Worm (Caenorhabditis elegans) whole organism, L3 larva: ENCODE results near the gene mlc-4.

Source experiments
- R02D3.7 ChIP-seq: fragments of 150-350 bp; optimal IDR thresholded peaks from 2 replicates; lab custom pipeline; 2014; ENCODE audit warnings: missing biosample characterization, missing genetic modification characterization
- aly-2 ChIP-seq: fragments of 150-350 bp; optimal IDR thresholded peaks from 2 replicates; lab custom pipeline; 2014; ENCODE audit warnings: missing biosample characterization, missing genetic modification characterization
- ama-1 ChIP-seq: fragments of 150-350 bp; optimal IDR thresholded peaks from 2 replicates; lab custom pipeline; 2018
- ceh-16 ChIP-seq: sonication (generic microtip); optimal IDR thresholded peaks from 2 replicates; lab custom pipeline; 2017; ENCODE audit warnings: missing biosample characterization, missing genetic modification characterization
- ceh-28 ChIP-seq: fragments of 150-350 bp; optimal IDR thresholded peaks from 2 replicates; lab custom pipeline; 2014; ENCODE audit warnings: missing biosample characterization, missing genetic modification reagents, missing genetic modification characterization
- ceh-9 ChIP-seq: sonication (generic microtip); optimal IDR thresholded peaks from 2 replicates; lab custom pipeline; 2018; ENCODE audit warnings: missing biosample characterization, missing genetic modification characterization
- daf-12 ChIP-seq: fragments of 150-350 bp; optimal IDR thresholded peaks from 2 replicates; lab custom pipeline; 2014; ENCODE audit warnings: missing biosample characterization, missing genetic modification reagents, missing genetic modification characterization
- egl-27 ChIP-seq: sonication (generic microtip); optimal IDR thresholded peaks from 4 replicates; lab custom pipeline; 2017; ENCODE audit warnings: missing biosample characterization, missing genetic modification reagents, missing genetic modification characterization
- egl-5 ChIP-seq: fragments of 150-350 bp; optimal IDR thresholded peaks from 2 replicates; lab custom pipeline; 2017; ENCODE audit warnings: missing biosample characterization, missing genetic modification reagents, missing genetic modification characterization, inconsistent platforms
- elt-1 ChIP-seq: fragments of 150-350 bp; optimal IDR thresholded peaks from 2 replicates; lab custom pipeline; 2014; ENCODE audit warnings: missing biosample characterization, missing genetic modification characterization
- elt-2 ChIP-seq: sonication (generic microtip); optimal IDR thresholded peaks from 2 replicates; lab custom pipeline; 2016; ENCODE audit warnings: missing genetic modification reagents, mild to moderate bottlenecking, missing genetic modification characterization, missing compliant biosample characterization
- elt-3 ChIP-seq, 3 experiments: fragments of 150-350 bp in 1 of 3; sonication (generic microtip) in 2 of 3; optimal IDR thresholded peaks; 2 replicates in 2 of 3; 4 replicates in 1 of 3; lab custom pipeline; 2014 to 2017; ENCODE audit warnings: missing biosample characterization in 3 of 3, missing genetic modification characterization in 3 of 3
- eor-1 ChIP-seq, 2 experiments: fragments of 150-350 bp; optimal IDR thresholded peaks; 2 replicates each; lab custom pipeline; 2014 to 2018; ENCODE audit warnings: missing biosample characterization in 2 of 2, missing genetic modification characterization in 2 of 2
- fkh-10 ChIP-seq: sonication (generic microtip); optimal IDR thresholded peaks from 2 replicates; lab custom pipeline; 2017; ENCODE audit warnings: missing biosample characterization, missing genetic modification reagents, missing genetic modification characterization
- fkh-2 ChIP-seq: fragments of 150-350 bp; optimal IDR thresholded peaks from 2 replicates; lab custom pipeline; 2014; ENCODE audit warnings: missing biosample characterization, missing genetic modification reagents, missing genetic modification characterization
- hmg-11 ChIP-seq: sonication (generic microtip); optimal IDR thresholded peaks from 2 replicates; lab custom pipeline; 2016; ENCODE audit warnings: missing genetic modification characterization, missing compliant biosample characterization
- jun-1 ChIP-seq: fragments of 150-350 bp; optimal IDR thresholded peaks from 2 replicates; lab custom pipeline; 2014; ENCODE audit warnings: missing biosample characterization, missing genetic modification reagents, missing genetic modification characterization
- lin-15B ChIP-seq: fragments of 150-350 bp; optimal IDR thresholded peaks from 2 replicates; lab custom pipeline; 2014; ENCODE audit warnings: missing biosample characterization, missing genetic modification characterization
- lin-39 ChIP-seq: fragments of 150-350 bp; optimal IDR thresholded peaks from 2 replicates; lab custom pipeline; 2018; ENCODE audit warnings: missing biosample characterization, missing genetic modification reagents, missing genetic modification characterization
- lsy-12 ChIP-seq: sonication (generic microtip); optimal IDR thresholded peaks from 2 replicates; lab custom pipeline; 2016; ENCODE audit warnings: mild to moderate bottlenecking, missing genetic modification characterization, missing compliant biosample characterization
- mdl-1 ChIP-seq: fragments of 150-350 bp; optimal IDR thresholded peaks from 2 replicates; lab custom pipeline; 2014; ENCODE audit warnings: missing biosample characterization, missing genetic modification characterization
- mml-1 ChIP-seq: fragments of 150-350 bp; sonication (generic microtip); optimal IDR thresholded peaks from 3 replicates; lab custom pipeline; 2014; ENCODE audit warnings: missing biosample characterization, missing genetic modification characterization
- nfya-1 ChIP-seq: sonication (generic microtip); optimal IDR thresholded peaks from 2 replicates; lab custom pipeline; 2017; ENCODE audit warnings: missing genetic modification characterization, mild to moderate bottlenecking, missing compliant biosample characterization, antibody characterized with exemption, moderate library complexity; ENCODE audit not compliant: insufficient read depth
- nhr-11 ChIP-seq: fragments of 150-350 bp; optimal IDR thresholded peaks from 2 replicates; lab custom pipeline; 2014; ENCODE audit warnings: missing biosample characterization, missing genetic modification characterization
- nhr-12 ChIP-seq: fragments of 150-350 bp; optimal IDR thresholded peaks from 2 replicates; lab custom pipeline; 2014; ENCODE audit warnings: missing biosample characterization, missing genetic modification characterization
- nhr-23 ChIP-seq: fragments of 150-350 bp; optimal IDR thresholded peaks from 2 replicates; lab custom pipeline; 2014; ENCODE audit warnings: missing biosample characterization, missing genetic modification reagents, missing genetic modification characterization
- nhr-237 ChIP-seq: fragments of 150-350 bp; optimal IDR thresholded peaks from 2 replicates; lab custom pipeline; 2014; ENCODE audit warnings: missing biosample characterization, missing genetic modification characterization
- nhr-25 ChIP-seq: sonication (generic microtip); optimal IDR thresholded peaks from 2 replicates; lab custom pipeline; 2017; ENCODE audit warnings: missing biosample characterization, missing genetic modification characterization
- nhr-28 ChIP-seq: fragments of 150-350 bp; optimal IDR thresholded peaks from 2 replicates; lab custom pipeline; 2014; ENCODE audit warnings: missing biosample characterization, missing genetic modification characterization
- nhr-43 ChIP-seq: sonication (generic microtip); optimal IDR thresholded peaks from 2 replicates; lab custom pipeline; 2016; ENCODE audit warnings: mild to moderate bottlenecking, missing genetic modification characterization, missing compliant biosample characterization; ENCODE audit not compliant: poor library complexity, severe bottlenecking
- nhr-67 ChIP-seq: fragments of 150-350 bp; optimal IDR thresholded peaks from 2 replicates; lab custom pipeline; 2014; ENCODE audit warnings: missing biosample characterization, missing genetic modification characterization
- nhr-76 ChIP-seq: fragments of 150-350 bp; sonication (generic microtip); optimal IDR thresholded peaks from 5 replicates; lab custom pipeline; 2014; ENCODE audit warnings: missing biosample characterization, missing genetic modification characterization
- nhr-77 ChIP-seq: fragments of 150-350 bp; optimal IDR thresholded peaks from 2 replicates; lab custom pipeline; 2014; ENCODE audit warnings: missing biosample characterization, missing genetic modification characterization
- pha-4 ChIP-seq: fragments of 150-350 bp; optimal IDR thresholded peaks from 2 replicates; lab custom pipeline; 2014; ENCODE audit warnings: missing biosample characterization, missing genetic modification reagents, missing genetic modification characterization
- pqm-1 ChIP-seq: fragments of 150-350 bp; optimal IDR thresholded peaks from 2 replicates; lab custom pipeline; 2017; ENCODE audit warnings: missing biosample characterization, missing genetic modification characterization, inconsistent platforms
- skn-1 ChIP-seq: fragments of 150-350 bp; optimal IDR thresholded peaks from 2 replicates; lab custom pipeline; 2014; ENCODE audit warnings: missing biosample characterization, missing genetic modification characterization
- snpc-4 ChIP-seq: fragments of 150-350 bp; optimal IDR thresholded peaks from 2 replicates; lab custom pipeline; 2014; ENCODE audit warnings: missing biosample characterization, missing genetic modification characterization
- unc-62 ChIP-seq: fragments of 150-350 bp; sonication (generic microtip); optimal IDR thresholded peaks from 4 replicates; lab custom pipeline; 2014; ENCODE audit warnings: missing biosample characterization, missing genetic modification reagents, missing genetic modification characterization
- zag-1 ChIP-seq: fragments of 150-350 bp; optimal IDR thresholded peaks from 2 replicates; lab custom pipeline; 2014; ENCODE audit warnings: missing biosample characterization, missing genetic modification characterization
- ztf-11 ChIP-seq: fragments of 150-350 bp; optimal IDR thresholded peaks from 2 replicates; lab custom pipeline; 2014; ENCODE audit warnings: missing biosample characterization, missing genetic modification characterization
- ztf-4 ChIP-seq: fragments of 150-350 bp; optimal IDR thresholded peaks from 2 replicates; lab custom pipeline; 2014; ENCODE audit warnings: missing biosample characterization, missing genetic modification characterization

Gene mlc-4

ce11 chrIII:3393687-3394086 lies at the start of gene mlc-4:
Gene mlc-4 (minus strand): TSS chrIII:3393787.
- TF ChIP-seq elt-3 (tag; optimal IDR thresholded peaks at IDR 0.05; lab: Kevin White, UChicago) (no peak), snpc-4 (tag; lab: Kevin White, UChicago) (no peak), ceh-9 (no peak), ztf-11 (tag; lab: Kevin White, UChicago) (no peak), fkh-2 (tag; lab: Kevin White, UChicago) (no peak), nhr-76 (tag; lab: Kevin White, UChicago) (no peak), nhr-67 (tag; lab: Kevin White, UChicago) (no peak), egl-27 (tag; lab: Kevin White, UChicago) (no peak), aly-2 (no peak), ceh-28 (tag; lab: Kevin White, UChicago) (no peak), pha-4 (tag; lab: Kevin White, UChicago) (no peak), R02D3.7 (tag; lab: Kevin White, UChicago) (no peak), hmg-11 (tag; lab: Kevin White, UChicago) (no peak), nhr-43 (tag; lab: Kevin White, UChicago) (no peak), nhr-28 (tag; lab: Kevin White, UChicago) (no peak), mml-1 (tag; lab: Kevin White, UChicago) (no peak), nhr-25 (tag; lab: Kevin White, UChicago) (no peak), pqm-1 (no peak), ceh-16 (tag; lab: Kevin White, UChicago) (no peak), nhr-11 (tag; lab: Kevin White, UChicago) (no peak)

- TF ChIP-seq egl-5 (tag; lab: Kevin White, UChicago), result peak; percentile 86
- TF ChIP-seq ceh-16 (tag; lab: Kevin White, UChicago), result no peak
- peak; percentile 36 for TF ChIP-seq nfya-1 (tag; lab: Kevin White, UChicago)
- TF ChIP-seq aly-2, result no peak
- TF ChIP-seq elt-1 (tag; lab: Kevin White, UChicago), result peak; percentile 20
- no peak for TF ChIP-seq fkh-2 (tag; lab: Kevin White, UChicago)
- TF ChIP-seq lin-39 (tag; lab: Kevin White, UChicago), result peak; percentile 86
Measured at ce11 chrIII:3437139-3437538, 43.6 kb upstream of the mlc-4 start.

ce11 chrIII:3435152-3435551 lies 41.6 kb upstream of the mlc-4 start:
- TF ChIP-seq zag-1 (tag; lab: Kevin White, UChicago), result no peak
- no peak for TF ChIP-seq ztf-4
- no peak for TF ChIP-seq nhr-11 (tag; lab: Kevin White, UChicago)
- TF ChIP-seq ceh-9, result no peak
- no peak for TF ChIP-seq lsy-12 (tag; lab: Kevin White, UChicago)
- TF ChIP-seq unc-62 (GFP tag; lab: Kevin White, UChicago), result no peak
- TF ChIP-seq nhr-43 (tag; lab: Kevin White, UChicago), result peak; percentile 61
- no peak for TF ChIP-seq elt-1 (tag; lab: Kevin White, UChicago)
- no peak for TF ChIP-seq nhr-28 (tag; lab: Kevin White, UChicago)
- TF ChIP-seq nfya-1 (tag; lab: Kevin White, UChicago), result no peak
- TF ChIP-seq fkh-10 (GFP tag; lab: Kevin White, UChicago), result no peak
- no peak for TF ChIP-seq hmg-11 (tag; lab: Kevin White, UChicago)
- no peak for TF ChIP-seq daf-12 (tag; lab: Kevin White, UChicago)
- no peak for TF ChIP-seq egl-27 (tag; lab: Kevin White, UChicago)
- TF ChIP-seq nhr-77, result no peak
- TF ChIP-seq mdl-1 (tag; lab: Kevin White, UChicago), result no peak
- no peak for TF ChIP-seq skn-1 (tag; lab: Kevin White, UChicago)
- TF ChIP-seq nhr-12, result no peak
- no peak for TF ChIP-seq R02D3.7 (tag; lab: Kevin White, UChicago)
- TF ChIP-seq snpc-4 (tag; lab: Kevin White, UChicago), result no peak
- no peak for TF ChIP-seq ama-1 (lab: Kevin White, UChicago)
- TF ChIP-seq elt-2 (tag; lab: Kevin White, UChicago), result peak; percentile 51
- TF ChIP-seq elt-3 (tag; optimal IDR thresholded peaks at IDR 0.05; lab: Kevin White, UChicago), result peak; percentile 4 to 89 (median 28)
- TF ChIP-seq eor-1 (tag; optimal IDR thresholded peaks at IDR 0.05; lab: Kevin White, UChicago), result no peak
- TF ChIP-seq nhr-76 (tag; lab: Kevin White, UChicago), result no peak
- TF ChIP-seq aly-2, result no peak
- peak; percentile 61 for TF ChIP-seq ceh-28 (tag; lab: Kevin White, UChicago)
- TF ChIP-seq ztf-11 (tag; lab: Kevin White, UChicago), result no peak
- no peak for TF ChIP-seq fkh-2 (tag; lab: Kevin White, UChicago)
- peak; percentile 88 for TF ChIP-seq nhr-23 (tag; lab: Kevin White, UChicago)
- TF ChIP-seq jun-1 (tag; lab: Kevin White, UChicago), result no peak
- TF ChIP-seq pqm-1, result peak; percentile 23
- TF ChIP-seq lin-15B, result no peak
- no peak for TF ChIP-seq nhr-67 (tag; lab: Kevin White, UChicago)
- no peak for TF ChIP-seq nhr-237 (tag; lab: Kevin White, UChicago)
- no peak for TF ChIP-seq nhr-25 (tag; lab: Kevin White, UChicago)
- no peak for TF ChIP-seq egl-5 (tag; lab: Kevin White, UChicago)
- no peak for TF ChIP-seq pha-4 (tag; lab: Kevin White, UChicago)
- TF ChIP-seq lin-39 (tag; lab: Kevin White, UChicago), result no peak
